Worm (Caenorhabditis elegans): ENCODE data around the gene tag-276.

DNA sequence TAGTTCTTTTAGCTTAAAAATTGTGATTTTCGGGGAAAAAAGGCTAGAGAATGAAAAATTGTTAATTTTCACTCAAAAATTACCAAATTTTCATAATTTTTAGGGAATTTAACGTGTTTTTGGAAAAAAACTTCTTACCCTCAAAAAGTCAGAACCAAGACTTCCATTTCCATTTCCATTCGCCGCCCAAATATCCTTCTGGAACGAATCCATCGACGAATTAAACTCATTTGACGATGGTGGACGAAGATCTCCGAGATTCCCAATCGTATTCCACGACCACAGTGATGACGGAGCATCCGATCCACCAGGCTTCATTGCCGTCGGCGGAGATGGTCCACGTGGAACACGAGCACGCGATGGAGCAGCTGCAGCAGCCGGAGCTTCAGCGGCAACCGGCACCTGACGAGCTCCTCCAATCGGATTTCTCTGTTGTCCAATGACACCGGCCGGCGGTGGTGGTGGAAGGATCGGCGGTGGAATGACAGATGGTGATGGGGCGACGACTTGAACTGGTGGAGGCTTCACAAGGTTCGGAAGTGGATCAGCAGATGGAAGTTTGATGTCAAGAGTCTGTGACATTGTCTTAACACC is 37.2 kb downstream of the tag-276 start:
- TF ChIP-seq ceh-13 (GFP tag; optimal IDR thresholded peaks at IDR 0.05) (no peak), flt-1 (GFP tag; IDR thresholded peaks at IDR 0.05) (no peak), hnd-1 (tag; optimal IDR thresholded peaks at IDR 0.05) (no peak), scrt-1 (GFP tag; IDR thresholded peaks at IDR 0.05) (no peak), ama-1 (optimal IDR thresholded peaks at IDR 0.05) (no peak), ceh-36 (tag; optimal IDR thresholded peaks at IDR 0.05) (no peak)
